Worm (Caenorhabditis elegans) whole organism, L3 larva: ENCODE data around the gene T07F8.1.

ENCODE experiments used
- R02D3.7 ChIP-seq: fragments of 150-350 bp; optimal IDR thresholded peaks from 2 replicates; lab custom pipeline; 2014; ENCODE audit warnings: missing biosample characterization, missing genetic modification characterization
- ceh-82 ChIP-seq: fragments of 150-350 bp; optimal IDR thresholded peaks from 2 replicates; lab custom pipeline; 2014; ENCODE audit warnings: missing biosample characterization, missing genetic modification characterization
- elt-2 ChIP-seq: sonication (generic microtip); optimal IDR thresholded peaks from 2 replicates; lab custom pipeline; 2016; ENCODE audit warnings: missing genetic modification reagents, mild to moderate bottlenecking, missing genetic modification characterization, missing compliant biosample characterization
- elt-3 ChIP-seq, 3 experiments: fragments of 150-350 bp in 1 of 3; sonication (generic microtip) in 2 of 3; optimal IDR thresholded peaks; 2 replicates in 2 of 3; 4 replicates in 1 of 3; lab custom pipeline; 2014 to 2017; ENCODE audit warnings: missing biosample characterization in 3 of 3, missing genetic modification characterization in 3 of 3
- fkh-2 ChIP-seq: fragments of 150-350 bp; optimal IDR thresholded peaks from 2 replicates; lab custom pipeline; 2014; ENCODE audit warnings: missing biosample characterization, missing genetic modification reagents, missing genetic modification characterization
- hmg-11 ChIP-seq: sonication (generic microtip); optimal IDR thresholded peaks from 2 replicates; lab custom pipeline; 2016; ENCODE audit warnings: missing genetic modification characterization, missing compliant biosample characterization
- jun-1 ChIP-seq: fragments of 150-350 bp; optimal IDR thresholded peaks from 2 replicates; lab custom pipeline; 2014; ENCODE audit warnings: missing biosample characterization, missing genetic modification reagents, missing genetic modification characterization
- lin-39 ChIP-seq: fragments of 150-350 bp; optimal IDR thresholded peaks from 2 replicates; lab custom pipeline; 2018; ENCODE audit warnings: missing biosample characterization, missing genetic modification reagents, missing genetic modification characterization
- lsy-12 ChIP-seq: sonication (generic microtip); optimal IDR thresholded peaks from 2 replicates; lab custom pipeline; 2016; ENCODE audit warnings: mild to moderate bottlenecking, missing genetic modification characterization, missing compliant biosample characterization
- nfya-1 ChIP-seq: sonication (generic microtip); optimal IDR thresholded peaks from 2 replicates; lab custom pipeline; 2017; ENCODE audit warnings: missing genetic modification characterization, mild to moderate bottlenecking, missing compliant biosample characterization, antibody characterized with exemption, moderate library complexity; ENCODE audit not compliant: insufficient read depth
- nhr-12 ChIP-seq: fragments of 150-350 bp; optimal IDR thresholded peaks from 2 replicates; lab custom pipeline; 2014; ENCODE audit warnings: missing biosample characterization, missing genetic modification characterization
- nhr-23 ChIP-seq: fragments of 150-350 bp; optimal IDR thresholded peaks from 2 replicates; lab custom pipeline; 2014; ENCODE audit warnings: missing biosample characterization, missing genetic modification reagents, missing genetic modification characterization
- nhr-25 ChIP-seq: sonication (generic microtip); optimal IDR thresholded peaks from 2 replicates; lab custom pipeline; 2017; ENCODE audit warnings: missing biosample characterization, missing genetic modification characterization
- nhr-43 ChIP-seq: sonication (generic microtip); optimal IDR thresholded peaks from 2 replicates; lab custom pipeline; 2016; ENCODE audit warnings: mild to moderate bottlenecking, missing genetic modification characterization, missing compliant biosample characterization; ENCODE audit not compliant: poor library complexity, severe bottlenecking
- nhr-67 ChIP-seq: fragments of 150-350 bp; optimal IDR thresholded peaks from 2 replicates; lab custom pipeline; 2014; ENCODE audit warnings: missing biosample characterization, missing genetic modification characterization
- pha-4 ChIP-seq: fragments of 150-350 bp; optimal IDR thresholded peaks from 2 replicates; lab custom pipeline; 2014; ENCODE audit warnings: missing biosample characterization, missing genetic modification reagents, missing genetic modification characterization
- sea-2 ChIP-seq: fragments of 150-350 bp; sonication (generic microtip); optimal IDR thresholded peaks from 4 replicates; lab custom pipeline; 2014; ENCODE audit warnings: missing biosample characterization, missing genetic modification reagents, missing genetic modification characterization
- snpc-4 ChIP-seq: fragments of 150-350 bp; optimal IDR thresholded peaks from 2 replicates; lab custom pipeline; 2014; ENCODE audit warnings: missing biosample characterization, missing genetic modification characterization
- tbx-2 ChIP-seq: sonication (generic microtip); optimal IDR thresholded peaks from 2 replicates; lab custom pipeline; 2016; ENCODE audit warnings: mild to moderate bottlenecking, missing genetic modification characterization, missing compliant biosample characterization
- zag-1 ChIP-seq: fragments of 150-350 bp; optimal IDR thresholded peaks from 2 replicates; lab custom pipeline; 2014; ENCODE audit warnings: missing biosample characterization, missing genetic modification characterization
- ztf-4 ChIP-seq: fragments of 150-350 bp; optimal IDR thresholded peaks from 2 replicates; lab custom pipeline; 2014; ENCODE audit warnings: missing biosample characterization, missing genetic modification characterization

T07F8.1 gene

ce11 chrII:7199308-7199707 is 51.1 kb downstream of the T07F8.1 start, which contains the start of gene E04F6.6:
E04F6.6 (minus strand) TSS chrII:7199565.
- TF ChIP-seq nhr-25 (tag; lab: Kevin White, UChicago) (peak; percentile 16), tbx-2 (tag; lab: Kevin White, UChicago) (no peak)

- TF ChIP-seq hmg-11 (no peak), jun-1 (tag; lab: Kevin White, UChicago) (no peak), ceh-82 (tag; lab: Kevin White, UChicago) (peak; percentile 33), elt-3 (tag; optimal IDR thresholded peaks at IDR 0.05; lab: Kevin White, UChicago) (peak in 1 of 3 experiments; percentile 42), zag-1 (no peak), nhr-25 (tag; lab: Kevin White, UChicago) (peak; percentile 83), nhr-43 (tag; lab: Kevin White, UChicago) (peak; percentile 78), lsy-12 (tag; lab: Kevin White, UChicago) (peak; percentile 76), ztf-4 (tag; lab: Kevin White, UChicago) (no peak), R02D3.7 (tag; lab: Kevin White, UChicago) (peak; percentile 56), nfya-1 (tag; lab: Kevin White, UChicago) (peak; percentile 67), fkh-2 (tag; lab: Kevin White, UChicago) (no peak), elt-2 (tag; lab: Kevin White, UChicago) (peak; percentile 41), lin-39 (tag; lab: Kevin White, UChicago) (peak; percentile 66), snpc-4 (peak; percentile 99), tbx-2 (tag; lab: Kevin White, UChicago) (peak; percentile 78), nhr-23 (peak; percentile 34), nhr-12 (tag; lab: Kevin White, UChicago) (no peak), sea-2 (GFP tag; lab: Kevin White, UChicago) (peak; percentile 24), nhr-67 (tag; lab: Kevin White, UChicago) (no peak), pha-4 (tag; lab: Kevin White, UChicago) (peak; percentile 46)
Observed at ce11 chrII:7200051-7200599, 51.9 kb downstream of the T07F8.1 start, which contains the start of gene pcrg-1. pcrg-1 (plus strand) TSS chrII:7200549.
